Worm (Caenorhabditis elegans) whole organism, mixed stage, embryonic: ENCODE measurements around the gene clpf-1.

Source experiments
- blmp-1 ChIP-seq: fragments of 150-350 bp; optimal IDR thresholded peaks from 2 replicates; lab custom pipeline; 2014; ENCODE audit warnings: missing biosample characterization, missing genetic modification characterization
- ces-1 ChIP-seq: fragments of 150-350 bp; optimal IDR thresholded peaks from 2 replicates; lab custom pipeline; 2014; ENCODE audit warnings: missing biosample characterization, missing genetic modification reagents, missing genetic modification characterization
- elt-3 ChIP-seq: fragments of 150-350 bp; optimal IDR thresholded peaks from 2 replicates; lab custom pipeline; 2014; ENCODE audit warnings: missing biosample characterization, missing genetic modification characterization
- lin-13 ChIP-seq: fragments of 150-350 bp; optimal IDR thresholded peaks from 2 replicates; lab custom pipeline; 2014; ENCODE audit warnings: missing biosample characterization, missing genetic modification characterization
- lsy-2 ChIP-seq: fragments of 150-350 bp; optimal IDR thresholded peaks from 2 replicates; lab custom pipeline; 2014; ENCODE audit warnings: missing biosample characterization, missing genetic modification characterization
- mls-2 ChIP-seq: sonication (generic microtip); optimal IDR thresholded peaks from 2 replicates; lab custom pipeline; 2016; ENCODE audit warnings: mild to moderate bottlenecking, missing genetic modification characterization, moderate library complexity, missing compliant biosample characterization
- nhr-237 ChIP-seq: fragments of 150-350 bp; optimal IDR thresholded peaks from 2 replicates; lab custom pipeline; 2014; ENCODE audit warnings: missing biosample characterization, missing genetic modification characterization
- nhr-28 ChIP-seq: fragments of 150-350 bp; optimal IDR thresholded peaks from 2 replicates; lab custom pipeline; 2014; ENCODE audit warnings: missing biosample characterization, missing genetic modification characterization
- snpc-4 ChIP-seq: fragments of 150-350 bp; optimal IDR thresholded peaks from 2 replicates; lab custom pipeline; 2014; ENCODE audit warnings: missing biosample characterization, missing genetic modification characterization
- unc-120 ChIP-seq: sonication (generic microtip); optimal IDR thresholded peaks from 2 replicates; lab custom pipeline; 2017; ENCODE audit warnings: missing genetic modification characterization, missing compliant biosample characterization; ENCODE audit not compliant: poor library complexity, severe bottlenecking
- ztf-11 ChIP-seq: fragments of 150-350 bp; optimal IDR thresholded peaks from 2 replicates; lab custom pipeline; 2014; ENCODE audit warnings: missing biosample characterization, missing genetic modification characterization

DNA sequence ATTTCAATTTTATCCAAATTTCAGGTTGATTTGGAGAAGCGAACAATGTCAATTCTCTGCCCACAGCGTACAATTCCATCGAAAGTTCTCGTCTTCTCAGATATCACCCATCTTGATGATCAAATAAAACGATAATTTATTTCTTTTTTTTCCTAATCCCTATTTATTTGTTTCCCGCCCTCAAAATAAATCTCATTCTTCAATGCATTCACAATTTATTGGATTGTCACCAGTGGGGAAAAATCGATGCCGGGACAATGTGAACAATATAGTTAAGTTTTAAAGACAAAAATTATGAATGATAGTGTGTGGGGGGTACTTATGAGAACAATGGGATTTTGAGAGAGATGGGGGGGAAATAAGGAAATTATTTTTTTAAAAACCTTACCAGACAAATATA lies 2.9 kb downstream of the clpf-1 start:
- TF ChIP-seq unc-120 (tag; lab: Kevin White, UChicago) (no peak), mls-2 (tag; lab: Kevin White, UChicago) (no peak), nhr-237 (tag; lab: Kevin White, UChicago) (no peak), ces-1 (GFP tag; lab: Kevin White, UChicago) (no peak), elt-3 (no peak), nhr-28 (tag; lab: Kevin White, UChicago) (no peak), ztf-11 (tag; lab: Kevin White, UChicago) (no peak), blmp-1 (tag; lab: Kevin White, UChicago) (no peak), snpc-4 (tag; lab: Kevin White, UChicago) (no peak), lin-13 (no peak), lsy-2 (no peak)
